Fruit fly (Drosophila melanogaster) whole organism, embryonic: Measurements from ENCODE around the gene CG32650.

Experiments
- Aef1 ChIP-seq: fragments of 200-800 bp; sonication (Bioruptor generic); IDR thresholded peaks from 3 replicates; pipeline ENCODE4 v1.3.6; 2022; ENCODE audit warnings: missing biosample characterization, missing genetic modification characterization
- B-H2 ChIP-seq: fragments of 200-800 bp; sonication (Bioruptor generic); optimal IDR thresholded peaks from 2 replicates; lab custom pipeline; 2018; ENCODE audit warnings: missing biosample characterization, mild to moderate bottlenecking, missing genetic modification characterization
- Bgb ChIP-seq: fragments of 200-800 bp; sonication (Bioruptor generic); IDR thresholded peaks from 2 replicates; pipeline ENCODE4 v1.3.6; 2022; ENCODE audit warnings: missing biosample characterization, missing genetic modification characterization; ENCODE audit not compliant: partially characterized antibody
- Bteb2 ChIP-seq: fragments of 200-800 bp; sonication (Bioruptor generic); optimal IDR thresholded peaks from 2 replicates; lab custom pipeline; 2016; ENCODE audit warnings: missing biosample characterization, missing genetic modification characterization
- CG10274 ChIP-seq: fragments of 200-800 bp; sonication (Bioruptor generic); optimal IDR thresholded peaks from 3 replicates; lab custom pipeline; 2017; ENCODE audit warnings: missing biosample characterization, mild to moderate bottlenecking, missing genetic modification characterization
- CG1233 ChIP-seq: fragments of 200-800 bp; sonication (Bioruptor generic); optimal IDR thresholded peaks from 4 replicates; lab custom pipeline; 2018; ENCODE audit warnings: missing biosample characterization, mild to moderate bottlenecking, missing genetic modification characterization
- CG12942 ChIP-seq: fragments of 200-800 bp; sonication (Bioruptor generic); optimal IDR thresholded peaks from 3 replicates; lab custom pipeline; 2016; ENCODE audit warnings: missing biosample characterization, missing genetic modification characterization
- CG13296 ChIP-seq: fragments of 200-800 bp; sonication (Bioruptor generic); optimal IDR thresholded peaks from 3 replicates; lab custom pipeline; 2018; ENCODE audit warnings: missing biosample characterization, mild to moderate bottlenecking, missing genetic modification characterization
- CG18476 ChIP-seq: fragments of 200-800 bp; sonication (Bioruptor generic); optimal IDR thresholded peaks from 2 replicates; lab custom pipeline; 2016; ENCODE audit warnings: missing biosample characterization, mild to moderate bottlenecking, missing genetic modification characterization
- CG3163 ChIP-seq: fragments of 200-800 bp; sonication (Bioruptor generic); optimal IDR thresholded peaks from 3 replicates; lab custom pipeline; 2016; ENCODE audit warnings: missing biosample characterization, missing genetic modification characterization
- CG32772 ChIP-seq: fragments of 200-800 bp; sonication (Bioruptor generic); IDR thresholded peaks from 2 replicates; pipeline ENCODE4 v1.3.6; 2022; ENCODE audit warnings: missing biosample characterization, missing genetic modification characterization
- CG5180 ChIP-seq: fragments of 200-800 bp; sonication (Bioruptor generic); optimal IDR thresholded peaks from 3 replicates; lab custom pipeline; 2017; ENCODE audit warnings: missing biosample characterization, missing genetic modification characterization, mild to moderate bottlenecking, moderate library complexity, missing genetic modification reagents
- CG6175 ChIP-seq: fragments of 200-800 bp; sonication (Bioruptor generic); IDR thresholded peaks from 3 replicates; pipeline ENCODE4 v1.3.6; 2022; ENCODE audit warnings: missing biosample characterization, missing genetic modification characterization
- CG6765 ChIP-seq: fragments of 200-800 bp; sonication (Bioruptor generic); optimal IDR thresholded peaks from 3 replicates; lab custom pipeline; 2017; ENCODE audit warnings: missing biosample characterization, mild to moderate bottlenecking, missing genetic modification characterization
- CG6791 ChIP-seq: fragments of 200-800 bp; sonication (Bioruptor generic); IDR thresholded peaks from 3 replicates; pipeline ENCODE4 v1.3.6; 2022; ENCODE audit warnings: missing biosample characterization, missing genetic modification characterization; ENCODE audit not compliant: partially characterized antibody
- CG7963 ChIP-seq: fragments of 200-800 bp; sonication (Bioruptor generic); IDR thresholded peaks from 3 replicates; pipeline ENCODE4 v1.3.6; 2022; ENCODE audit warnings: missing biosample characterization, missing genetic modification characterization; ENCODE audit not compliant: partially characterized antibody
- CG8478 ChIP-seq: fragments of >200 bp; optimal IDR thresholded peaks from 2 replicates; lab custom pipeline; 2018
- CG9932 ChIP-seq: fragments of 200-800 bp; sonication (Bioruptor generic); IDR thresholded peaks from 2 replicates; pipeline ENCODE4 v1.3.6; 2022; ENCODE audit warnings: missing biosample characterization, missing genetic modification characterization
- D19A ChIP-seq: fragments of 200-800 bp; optimal IDR thresholded peaks from 3 replicates; lab custom pipeline; 2019; ENCODE audit warnings: missing biosample characterization, mild to moderate bottlenecking, missing genetic modification characterization, moderate library complexity
- Drgx ChIP-seq: fragments of 200-800 bp; sonication (Bioruptor generic); IDR thresholded peaks from 2 replicates; pipeline ENCODE4 v1.3.6; 2022; ENCODE audit warnings: missing biosample characterization, missing genetic modification characterization
- E2f1 ChIP-seq: fragments of 200-800 bp; sonication (Bioruptor generic); IDR thresholded peaks from 2 replicates; pipeline ENCODE4 v1.3.6; 2022; ENCODE audit warnings: missing biosample characterization, missing genetic modification characterization
- HLH4C ChIP-seq: fragments of 200-800 bp; sonication (Bioruptor generic); IDR thresholded peaks from 3 replicates; pipeline ENCODE4 v1.3.6; 2022; ENCODE audit warnings: missing biosample characterization, missing genetic modification characterization; ENCODE audit not compliant: partially characterized antibody
- Hand ChIP-seq: fragments of 200-800 bp; sonication (Bioruptor generic); optimal IDR thresholded peaks from 2 replicates; lab custom pipeline; 2017; ENCODE audit warnings: mild to moderate bottlenecking, missing biosample characterization, missing genetic modification reagents, missing genetic modification characterization
- Opbp ChIP-seq: fragments of 200-800 bp; sonication (Bioruptor generic); IDR thresholded peaks from 3 replicates; pipeline ENCODE4 v1.3.6; 2022; ENCODE audit warnings: missing biosample characterization, missing genetic modification characterization; ENCODE audit not compliant: partially characterized antibody
- Pdp1 ChIP-seq, 2 experiments: fragments of 200-800 bp; sonication (Bioruptor generic); optimal IDR thresholded peaks; 3 replicates each; lab custom pipeline; 2016; ENCODE audit warnings: missing biosample characterization in 2 of 2, missing genetic modification characterization in 2 of 2, mild to moderate bottlenecking in 1 of 2, moderate library complexity in 1 of 2
- Rfx ChIP-seq: fragments of 200-800 bp; sonication (Bioruptor generic); IDR thresholded peaks from 2 replicates; pipeline ENCODE4 v1.3.6; 2022; ENCODE audit warnings: missing biosample characterization, missing genetic modification characterization
- Six4 ChIP-seq: fragments of 200-800 bp; sonication (Bioruptor generic); optimal IDR thresholded peaks from 2 replicates; lab custom pipeline; 2016; ENCODE audit warnings: missing biosample characterization, missing genetic modification characterization
- Stat92E ChIP-seq, 3 experiments: fragments of >200 bp in 2 of 3; fragments of 200-800 bp in 1 of 3; sonication (Bioruptor generic) in 1 of 3; optimal IDR thresholded peaks; 2 replicates each; lab custom pipeline; 2017 to 2019; ENCODE audit warnings: missing biosample characterization in 3 of 3, missing genetic modification characterization in 3 of 3, mild to moderate bottlenecking in 1 of 3, moderate library complexity in 1 of 3
- Tbp ChIP-seq: fragments of >200 bp; optimal IDR thresholded peaks from 2 replicates; lab custom pipeline; 2018; ENCODE audit warnings: missing biosample characterization, missing genetic modification characterization
- amos ChIP-seq: fragments of 200-800 bp; sonication (Bioruptor generic); IDR thresholded peaks from 2 replicates; pipeline ENCODE4 v1.3.6; 2022; ENCODE audit warnings: missing biosample characterization, missing genetic modification characterization; ENCODE audit not compliant: partially characterized antibody
- ato ChIP-seq: fragments of 200-800 bp; sonication (Bioruptor generic); IDR thresholded peaks from 2 replicates; pipeline ENCODE4 v1.3.6; 2022; ENCODE audit warnings: missing biosample characterization, missing genetic modification characterization; ENCODE audit not compliant: partially characterized antibody
- cg ChIP-seq: fragments of 200-800 bp; sonication (Bioruptor generic); optimal IDR thresholded peaks from 3 replicates; lab custom pipeline; 2019; ENCODE audit warnings: missing biosample characterization, mild to moderate bottlenecking, missing genetic modification characterization, moderate library complexity
- chinmo ChIP-seq: fragments of 200-800 bp; sonication (Bioruptor generic); IDR thresholded peaks from 4 replicates; pipeline ENCODE4 v1.3.6; 2022; ENCODE audit warnings: missing biosample characterization, missing genetic modification characterization; ENCODE audit not compliant: partially characterized antibody
- chn ChIP-seq: fragments of 200-800 bp; sonication (Bioruptor generic); optimal IDR thresholded peaks from 2 replicates; lab custom pipeline; 2016; ENCODE audit warnings: missing biosample characterization, missing genetic modification characterization
- ci ChIP-seq: fragments of 200-800 bp; sonication (Bioruptor generic); IDR thresholded peaks from 3 replicates; pipeline ENCODE4 v1.3.6; 2022; ENCODE audit warnings: missing biosample characterization, missing genetic modification characterization
- dysf ChIP-seq: fragments of 200-800 bp; sonication (Bioruptor generic); IDR thresholded peaks from 3 replicates; pipeline ENCODE4 v1.3.6; 2022; ENCODE audit warnings: missing biosample characterization, missing genetic modification characterization
- en ChIP-seq: fragments of 200-800 bp; sonication (Bioruptor generic); optimal IDR thresholded peaks from 2 replicates; lab custom pipeline; 2016; ENCODE audit warnings: missing biosample characterization, missing genetic modification characterization
- gcm2 ChIP-seq: fragments of 200-800 bp; sonication (Bioruptor generic); optimal IDR thresholded peaks from 2 replicates; lab custom pipeline; 2016; ENCODE audit warnings: missing biosample characterization, missing genetic modification characterization
- grn ChIP-seq: fragments of 200-800 bp; sonication (Bioruptor generic); optimal IDR thresholded peaks from 3 replicates; lab custom pipeline; 2017; ENCODE audit warnings: missing biosample characterization, missing genetic modification characterization
- jing ChIP-seq: fragments of 200-800 bp; sonication (Bioruptor generic); optimal IDR thresholded peaks from 2 replicates; lab custom pipeline; 2018; ENCODE audit warnings: missing biosample characterization, mild to moderate bottlenecking, missing genetic modification characterization
- klu ChIP-seq: fragments of 200-800 bp; sonication (Bioruptor generic); IDR thresholded peaks from 2 replicates; pipeline ENCODE4 v1.3.6; 2022; ENCODE audit warnings: missing biosample characterization, missing genetic modification characterization
- lola ChIP-seq, 3 experiments: fragments of >200 bp in 2 of 3; fragments of 200-800 bp in 1 of 3; sonication (Bioruptor generic) in 1 of 3; optimal IDR thresholded peaks; 2 replicates each; lab custom pipeline; 2017 to 2019; ENCODE audit warnings: missing biosample characterization in 3 of 3, missing genetic modification characterization in 3 of 3, mild to moderate bottlenecking in 1 of 3, moderate library complexity in 1 of 3
- luna ChIP-seq: fragments of 200-800 bp; sonication (Bioruptor generic); optimal IDR thresholded peaks from 2 replicates; lab custom pipeline; 2016; ENCODE audit warnings: missing biosample characterization, missing genetic modification characterization
- maf-S ChIP-seq: fragments of 200-800 bp; sonication (Bioruptor generic); optimal IDR thresholded peaks from 2 replicates; lab custom pipeline; 2016; ENCODE audit warnings: missing biosample characterization, missing genetic modification characterization
- p53 ChIP-seq: fragments of 200-800 bp; sonication (Bioruptor generic); optimal IDR thresholded peaks from 2 replicates; lab custom pipeline; 2016; ENCODE audit warnings: missing biosample characterization, missing genetic modification characterization
- sd ChIP-seq: fragments of 200-800 bp; sonication (Bioruptor generic); optimal IDR thresholded peaks from 3 replicates; lab custom pipeline; 2018; ENCODE audit warnings: missing biosample characterization, mild to moderate bottlenecking, missing genetic modification characterization, moderate library complexity
- slou ChIP-seq: fragments of 200-800 bp; sonication (Bioruptor generic); optimal IDR thresholded peaks from 3 replicates; lab custom pipeline; 2016; ENCODE audit warnings: missing biosample characterization, missing genetic modification characterization
- zen2 ChIP-seq: fragments of 200-800 bp; sonication (Bioruptor generic); IDR thresholded peaks from 3 replicates; pipeline ENCODE4 v1.3.6; 2022; ENCODE audit warnings: missing biosample characterization, missing genetic modification characterization; ENCODE audit not compliant: partially characterized antibody

Gene CG32650

dm6 chrX:12905901-12906689 is 7.6 kb upstream of the CG32650 start, which contains the start of gene CG4404:
Gene CG4404 (minus strand): TSS chrX:12906018.
- TF ChIP-seq Aef1 (no peak), CG9932 (GFP tag; lab: Robert Waterston, UW) (no peak), chinmo (GFP tag; lab: Robert Waterston, UW) (0 out of 4 replicates have a peak, but pooled peaks have one; percentile 35), maf-S (no peak), B-H2 (GFP tag; lab: Kevin White, UChicago) (no peak), chn (GFP tag; lab: Kevin White, UChicago) (no peak), dysf (GFP tag; lab: Robert Waterston, UW) (no peak), sd (no peak), CG3163 (GFP tag; lab: Kevin White, UChicago) (no peak), Drgx (GFP tag; lab: Robert Waterston, UW) (0 out of 2 replicates have a peak, but pooled peaks have one; percentile 7), slou (GFP tag; lab: Kevin White, UChicago) (no peak), CG6175 (GFP tag; lab: Robert Waterston, UW) (no peak), grn (GFP tag; lab: Kevin White, UChicago) (no peak), Stat92E (GFP tag; optimal IDR thresholded peaks at IDR 0.05; lab: Kevin White, UChicago) (no peak), cg (GFP tag; lab: Kevin White, UChicago) (peak; percentile 49), luna (GFP tag; lab: Kevin White, UChicago) (no peak), CG8478 (lab: Kevin White, UChicago) (no peak), ato (GFP tag; lab: Robert Waterston, UW) (0 out of 2 replicates have a peak, but pooled peaks have one; percentile 28), CG6765 (GFP tag; lab: Kevin White, UChicago) (no peak), zen2 (0 out of 3 replicates have a peak, but pooled peaks have one; percentile 12), E2f1 (no peak), jing (GFP tag; lab: Kevin White, UChicago) (no peak), amos (no peak; the same call in 1 of the 2 replicates), lola (GFP tag; optimal IDR thresholded peaks at IDR 0.05; lab: Kevin White, UChicago) (no peak), Six4 (GFP tag; lab: Kevin White, UChicago) (no peak), klu (GFP tag; lab: Robert Waterston, UW) (no peak), Rfx (no peak), Pdp1 (GFP tag; optimal IDR thresholded peaks at IDR 0.05; lab: Kevin White, UChicago) (peak in 1 of 2 experiments; percentile 93), CG32772 (no peak), CG6791 (peak; percentile 47; the same call in 1 of the 3 replicates), CG1233 (GFP tag; lab: Kevin White, UChicago) (no peak), gcm2 (no peak), HLH4C (peak; percentile 52; the same call in 2 of the 3 replicates), Opbp (GFP tag; lab: Robert Waterston, UW) (0 out of 3 replicates have a peak, but pooled peaks have one; percentile 39), ci (GFP tag; lab: Robert Waterston, UW) (0 out of 3 replicates have a peak, but pooled peaks have one; percentile 14), D19A (peak; percentile 13), CG13296 (GFP tag; lab: Kevin White, UChicago) (no peak), p53 (GFP tag; lab: Kevin White, UChicago) (no peak), CG10274 (GFP tag; lab: Kevin White, UChicago) (peak; percentile 29), Tbp (GFP tag; lab: Kevin White, UChicago) (no peak), Bgb (GFP tag; lab: Robert Waterston, UW) (0 out of 2 replicates have a peak, but pooled peaks have one; percentile 30), CG7963 (GFP tag; lab: Robert Waterston, UW) (0 out of 3 replicates have a peak, but pooled peaks have one; percentile 26), CG5180 (GFP tag; lab: Kevin White, UChicago) (no peak), CG18476 (no peak), Bteb2 (GFP tag; lab: Kevin White, UChicago) (no peak), Hand (GFP tag; lab: Kevin White, UChicago) (no peak), CG12942 (GFP tag; lab: Kevin White, UChicago) (no peak), en (GFP tag; lab: Kevin White, UChicago) (no peak)
